Fruit fly (Drosophila melanogaster): ENCODE measurements around the gene CG3558.

Gene CG3558

DNA sequence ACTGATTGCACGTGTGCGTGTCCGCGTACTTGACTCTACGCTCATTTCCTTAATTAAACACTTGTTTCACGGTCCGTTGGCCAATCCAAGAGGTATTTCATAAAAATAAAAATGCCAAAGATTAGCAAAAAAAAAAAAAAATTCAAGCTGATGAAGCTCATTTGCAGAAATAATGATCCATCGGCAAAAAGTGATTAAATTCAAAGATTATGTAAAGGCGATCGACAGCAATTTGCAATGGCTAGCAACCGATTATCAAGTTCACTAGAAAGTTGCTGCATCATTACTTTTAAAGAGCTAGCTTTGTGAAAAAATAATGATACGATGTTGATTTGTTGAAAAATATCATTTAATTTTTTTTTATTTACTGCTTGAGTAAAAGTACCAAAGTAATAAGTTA is 16.8 kb downstream of the CG3558 start:
- TF ChIP-seq CG14441 (GFP tag; IDR thresholded peaks at IDR 0.05) (no peak), CG12942 (GFP tag; optimal IDR thresholded peaks at IDR 0.05) (no peak), CG12391 (tag; optimal IDR thresholded peaks at IDR 0.05) (no peak), CG4854 (GFP tag; optimal IDR thresholded peaks at IDR 0.05) (no peak), CG4424 (GFP tag; optimal IDR thresholded peaks at IDR 0.05) (no peak), Spps (tag; optimal IDR thresholded peaks at IDR 0.05) (no peak), CG11398 (GFP tag; optimal IDR thresholded peaks at IDR 0.05) (no peak), Rfx (GFP tag; IDR thresholded peaks at IDR 0.05) (no peak), C15 (GFP tag; IDR thresholded peaks at IDR 0.05) (no peak), Oli (tag; optimal IDR thresholded peaks at IDR 0.05) (no peak), CG15011 (GFP tag; optimal IDR thresholded peaks at IDR 0.05) (no peak), CG18764 (GFP tag; optimal IDR thresholded peaks at IDR 0.05) (no peak), Sox102F (GFP tag; optimal IDR thresholded peaks at IDR 0.05) (no peak), Meics (GFP tag; optimal IDR thresholded peaks at IDR 0.05) (no peak), CG7963 (GFP tag; IDR thresholded peaks at IDR 0.05; ENCODE audit: partially characterized antibody) (no peak), fd102C (GFP tag; optimal IDR thresholded peaks at IDR 0.05) (no peak), CG15269 (tag; optimal IDR thresholded peaks at IDR 0.05) (no peak), TFAM (GFP tag; optimal IDR thresholded peaks at IDR 0.05) (no peak), disco-r (GFP tag; optimal IDR thresholded peaks at IDR 0.05) (no peak)

DNA sequence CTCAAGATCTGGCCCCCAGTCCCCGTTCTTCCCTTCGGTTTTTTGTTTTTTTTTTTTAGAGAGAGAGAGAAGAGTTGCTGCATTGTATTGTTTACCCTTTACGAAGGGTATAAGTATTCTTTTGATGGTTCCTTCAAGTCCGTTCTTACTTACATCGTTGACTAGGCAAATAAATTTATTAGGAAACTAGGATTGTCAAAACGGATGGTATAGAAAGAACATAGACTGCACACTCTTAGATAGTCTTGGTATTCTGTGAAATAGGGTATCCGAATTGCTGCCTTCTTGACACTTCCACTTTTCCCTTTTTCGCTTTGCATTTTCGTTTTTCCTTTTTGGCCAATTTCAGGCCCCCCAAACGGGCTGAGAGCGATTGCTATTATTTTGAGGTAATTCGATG is 18.8 kb downstream of the CG3558 start:
- TF ChIP-seq CG16779 (GFP tag; IDR thresholded peaks at IDR 0.05) = no peak
- TF ChIP-seq jumu (GFP tag; optimal IDR thresholded peaks at IDR 0.05) = no peak
- 0 out of 2 replicates have a peak, but pooled peaks have one; percentile 18 for TF ChIP-seq Xrp1 (GFP tag; IDR thresholded peaks at IDR 0.05)
- peak in 1 of 2 experiments; percentile 17 for TF ChIP-seq bsh (GFP tag; optimal IDR thresholded peaks at IDR 0.05)
- peak; percentile 32 for TF ChIP-seq D19A (tag; optimal IDR thresholded peaks at IDR 0.05)
- peak; percentile 47 for TF ChIP-seq nom (GFP tag; optimal IDR thresholded peaks at IDR 0.05)

DNA sequence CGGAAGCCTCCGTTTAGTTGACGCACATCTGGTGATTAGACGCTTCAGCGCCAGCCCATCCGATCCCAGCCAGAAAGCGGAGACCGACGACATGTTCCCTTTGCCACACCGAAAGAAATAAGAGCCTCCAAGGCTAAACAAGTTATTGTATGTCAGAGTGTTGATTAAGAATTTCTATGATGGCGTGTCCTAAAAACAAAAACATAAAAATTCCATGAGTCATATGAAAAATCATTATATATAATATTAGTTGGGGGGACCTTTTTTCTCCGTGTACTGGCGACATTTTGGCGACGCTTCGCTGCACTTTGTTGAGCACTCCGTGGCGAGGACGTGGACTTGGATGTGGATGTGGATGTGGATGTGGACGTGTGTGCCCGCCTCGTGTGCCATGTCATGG is 20.1 kb downstream of the CG3558 start:
- peak; percentile 34 for TF ChIP-seq tin (GFP tag; optimal IDR thresholded peaks at IDR 0.05)
- peak; percentile 37 for TF ChIP-seq CG5245 (GFP tag; optimal IDR thresholded peaks at IDR 0.05)
- no peak for TF ChIP-seq sd (tag; optimal IDR thresholded peaks at IDR 0.05)
- 0 out of 2 replicates have a peak, but pooled peaks have one; percentile 7 for TF ChIP-seq CG10959 (GFP tag; IDR thresholded peaks at IDR 0.05)
- TF ChIP-seq CG4424 (GFP tag; optimal IDR thresholded peaks at IDR 0.05) = peak; percentile 27
- peak; percentile 38; the same call in 1 of the 3 replicates for TF ChIP-seq ken (GFP tag; IDR thresholded peaks at IDR 0.05)
- 0 out of 2 replicates have a peak, but pooled peaks have one; percentile 37 for TF ChIP-seq CG4404 (GFP tag; IDR thresholded peaks at IDR 0.05)
- TF ChIP-seq pum (GFP tag; optimal IDR thresholded peaks at IDR 0.05) = no peak
- TF ChIP-seq sob (GFP tag; IDR thresholded peaks at IDR 0.05) = peak; percentile 35; the same call in 1 of the 2 replicates
- no peak for TF ChIP-seq NK7.1 (GFP tag; optimal IDR thresholded peaks at IDR 0.05)
- peak; percentile 22 for TF ChIP-seq CG10209 (GFP tag; optimal IDR thresholded peaks at IDR 0.05)
- TF ChIP-seq Stat92E (GFP tag; optimal IDR thresholded peaks at IDR 0.05) = no peak
- TF ChIP-seq Ada2b (GFP tag; IDR thresholded peaks at IDR 0.05) = 0 out of 2 replicates have a peak, but pooled peaks have one; percentile 9
- TF ChIP-seq Hmx (GFP tag; optimal IDR thresholded peaks at IDR 0.05) = no peak
- TF ChIP-seq onecut (GFP tag; IDR thresholded peaks at IDR 0.05) = no peak
- TF ChIP-seq nmo (GFP tag; optimal IDR thresholded peaks at IDR 0.05) = peak; percentile 33
- peak; percentile 35 for TF ChIP-seq CG9727 (GFP tag; optimal IDR thresholded peaks at IDR 0.05)
- no peak for TF ChIP-seq h (optimal IDR thresholded peaks at IDR 0.05)
- TF ChIP-seq dysf (GFP tag; IDR thresholded peaks at IDR 0.05) = peak; percentile 59; the same call in 2 of the 3 replicates
- TF ChIP-seq lmd (GFP tag; IDR thresholded peaks at IDR 0.05) = peak; percentile 44; the same call in 1 of the 2 replicates
- 0 out of 2 replicates have a peak, but pooled peaks have one; percentile 10 for TF ChIP-seq CG14014 (GFP tag; IDR thresholded peaks at IDR 0.05)
- TF ChIP-seq CG2712 (tag; optimal IDR thresholded peaks at IDR 0.05) = peak; percentile 53
- no peak for TF ChIP-seq CG8290 (GFP tag; optimal IDR thresholded peaks at IDR 0.05)
- TF ChIP-seq CG8290 (tag; optimal IDR thresholded peaks at IDR 0.05) = no peak
- TF ChIP-seq chif (GFP tag; optimal IDR thresholded peaks at IDR 0.05) = no peak
- TF ChIP-seq sens (GFP tag) = peak; percentile 78
